Fruit fly (Drosophila melanogaster) whole organism, embryonic: Measurements from ENCODE around the gene CG3566.

ENCODE experiments used
- CG12659 ChIP-seq: fragments of 200-800 bp; sonication (Bioruptor generic); optimal IDR thresholded peaks from 3 replicates; lab custom pipeline; 2017; ENCODE audit warnings: mild to moderate bottlenecking, missing biosample characterization, missing genetic modification reagents, missing genetic modification characterization
- CG18619 ChIP-seq: fragments of 200-800 bp; sonication (Bioruptor generic); optimal IDR thresholded peaks from 3 replicates; lab custom pipeline; 2017; ENCODE audit warnings: missing biosample characterization, mild to moderate bottlenecking, missing genetic modification characterization
- CG30403 ChIP-seq: fragments of 200-800 bp; sonication (Bioruptor generic); optimal IDR thresholded peaks from 3 replicates; lab custom pipeline; 2016; ENCODE audit warnings: missing biosample characterization, missing genetic modification characterization
- CG32772 ChIP-seq: fragments of 200-800 bp; sonication (Bioruptor generic); IDR thresholded peaks from 2 replicates; pipeline ENCODE4 v1.3.6; 2022; ENCODE audit warnings: missing biosample characterization, missing genetic modification characterization
- Hr51 ChIP-seq, 2 experiments: fragments of 200-800 bp; sonication (Bioruptor generic); optimal IDR thresholded peaks; 2 replicates in 1 of 2; 3 replicates in 1 of 2; lab custom pipeline; 2016 to 2018; ENCODE audit warnings: missing biosample characterization in 2 of 2, missing genetic modification characterization in 2 of 2, mild to moderate bottlenecking in 1 of 2, moderate library complexity in 1 of 2
- bsh ChIP-seq, 2 experiments: fragments of 200-800 bp; sonication (Bioruptor generic); optimal IDR thresholded peaks; 2 replicates each; lab custom pipeline; 2017 to 2018; ENCODE audit warnings: mild to moderate bottlenecking in 2 of 2, missing biosample characterization in 2 of 2, missing genetic modification characterization in 2 of 2, moderate library complexity in 1 of 2
- her ChIP-seq: fragments of 200-800 bp; sonication (Bioruptor generic); optimal IDR thresholded peaks from 2 replicates; lab custom pipeline; 2016; ENCODE audit warnings: missing biosample characterization, missing genetic modification characterization

DNA sequence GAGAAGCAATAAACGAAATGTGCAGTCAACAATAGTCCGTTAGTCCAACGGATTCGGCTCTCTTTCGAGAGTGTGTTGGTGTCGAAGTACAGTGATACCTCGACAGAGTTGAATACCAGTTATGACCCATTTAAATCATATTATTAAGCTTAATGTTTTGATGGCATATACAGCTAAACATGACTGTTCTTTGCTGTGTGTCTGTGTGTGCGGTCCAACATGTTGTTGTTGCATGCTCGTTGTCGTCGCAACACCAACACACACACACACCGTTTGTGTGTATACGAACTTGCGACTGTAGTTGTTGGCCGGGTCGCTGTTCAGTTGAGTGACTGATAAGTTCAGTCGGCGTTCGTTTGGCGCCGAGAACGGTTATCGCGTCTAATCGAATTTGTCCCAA, 32.3 kb upstream of the CG3566 start, which contains the start of gene CG15894:
- TF ChIP-seq CG32772 (no peak), her (GFP tag; lab: Kevin White, UChicago) (no peak), CG18619 (no peak), CG12659 (GFP tag; lab: Kevin White, UChicago) (no peak), bsh (GFP tag; optimal IDR thresholded peaks at IDR 0.05; lab: Kevin White, UChicago) (no peak), CG30403 (no peak), Hr51 (GFP tag; optimal IDR thresholded peaks at IDR 0.05; lab: Kevin White, UChicago) (no peak)
